Fruit fly (Drosophila melanogaster): ENCODE measurements around the gene CG42556.

The CG42556 gene

DNA sequence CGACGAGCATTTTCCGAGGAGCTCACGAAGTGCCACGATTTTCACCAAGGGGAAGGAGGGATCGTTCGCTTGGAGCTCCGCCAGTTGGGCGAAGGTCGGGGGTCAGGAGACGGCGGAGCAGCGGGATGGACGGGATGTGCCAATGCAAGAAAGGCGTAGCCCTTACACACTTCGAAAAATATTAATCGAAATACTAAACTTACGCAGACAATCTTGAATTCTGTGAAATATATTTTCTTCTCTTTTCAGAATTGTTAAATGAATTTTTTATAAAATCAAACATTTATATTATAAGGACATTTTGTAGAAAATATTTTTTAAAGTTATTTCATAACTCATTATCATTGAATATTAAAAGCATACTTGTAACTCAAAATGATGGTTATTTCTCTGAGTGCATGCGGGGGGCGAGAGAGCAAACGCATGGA lies 20.8 kb upstream of the CG42556 start (continued):
- TF ChIP-seq CG10959 (GFP tag; IDR thresholded peaks at IDR 0.05) (no peak), tio (GFP tag; optimal IDR thresholded peaks at IDR 0.05) (no peak), fd3F (GFP tag; optimal IDR thresholded peaks at IDR 0.05) (peak; percentile 1), so (GFP tag; IDR thresholded peaks at IDR 0.05) (no peak; the same call in 2 of the 3 replicates), CG17568 (GFP tag; optimal IDR thresholded peaks at IDR 0.05) (no peak), Sox102F (GFP tag; optimal IDR thresholded peaks at IDR 0.05) (peak; percentile 70), rib (GFP tag; IDR thresholded peaks at IDR 0.05) (no peak), wek (GFP tag; optimal IDR thresholded peaks at IDR 0.05) (no peak), cato (GFP tag; optimal IDR thresholded peaks at IDR 0.05; ENCODE audit: borderline replicate concordance) (no peak), CG9215 (GFP tag; IDR thresholded peaks at IDR 0.05) (no peak), CG12104 (GFP tag; optimal IDR thresholded peaks at IDR 0.05) (no peak), Spps (tag; optimal IDR thresholded peaks at IDR 0.05) (no peak), gsb-n (tag; optimal IDR thresholded peaks at IDR 0.05) (peak; percentile 9), Kr (GFP tag; optimal IDR thresholded peaks at IDR 0.05) (no peak), CG13894 (tag; optimal IDR thresholded peaks at IDR 0.05) (no peak), corto (GFP tag; optimal IDR thresholded peaks at IDR 0.05) (no peak), gfzf (GFP tag; optimal IDR thresholded peaks at IDR 0.05) (no peak), CG10462 (GFP tag; optimal IDR thresholded peaks at IDR 0.05) (no peak), dmrt99B (tag; optimal IDR thresholded peaks at IDR 0.05) (peak; percentile 75), Taf1 (GFP tag; IDR thresholded peaks at IDR 0.05) (0 out of 2 replicates have a peak, but pooled peaks have one; percentile 6), fu2 (GFP tag; optimal IDR thresholded peaks at IDR 0.05) (no peak), CG31441 (GFP tag; IDR thresholded peaks at IDR 0.05) (peak; percentile 67), bab2 (GFP tag; optimal IDR thresholded peaks at IDR 0.05) (no peak), toy (GFP tag; IDR thresholded peaks at IDR 0.05) (no peak), CG9817 (tag; optimal IDR thresholded peaks at IDR 0.05) (peak; percentile 38), bsh (GFP tag; optimal IDR thresholded peaks at IDR 0.05) (peak in 1 of 2 experiments; percentile 51), maf-S (GFP tag; optimal IDR thresholded peaks at IDR 0.05) (no peak), CG8924 (tag; optimal IDR thresholded peaks at IDR 0.05) (no peak), CG11456 (GFP tag; IDR thresholded peaks at IDR 0.05) (peak; percentile 58; the same call in 1 of the 3 replicates), sc (optimal IDR thresholded peaks at IDR 0.05) (no peak), sc (GFP tag; optimal IDR thresholded peaks at IDR 0.05) (peak; percentile 20), CG18764 (GFP tag; optimal IDR thresholded peaks at IDR 0.05) (no peak), bcd (GFP tag; optimal IDR thresholded peaks at IDR 0.05) (peak; percentile 61), cg (GFP tag; optimal IDR thresholded peaks at IDR 0.05) (no peak), ewg (GFP tag; optimal IDR thresholded peaks at IDR 0.05) (peak; percentile 8), CG31388 (GFP tag; optimal IDR thresholded peaks at IDR 0.05) (no peak), croc (GFP tag; conservative IDR thresholded peaks at IDR 0.05) (peak; percentile 43; the same call in 2 of the 3 replicates), Nf-YC (tag; optimal IDR thresholded peaks at IDR 0.05) (peak; percentile 60), CG13287 (GFP tag; IDR thresholded peaks at IDR 0.05; ENCODE audit: partially characterized antibody) (no peak), CG12659 (GFP tag; optimal IDR thresholded peaks at IDR 0.05) (peak; percentile 57), bowl (GFP tag; IDR thresholded peaks at IDR 0.05) (no peak), CG6689 (GFP tag; IDR thresholded peaks at IDR 0.05) (peak; percentile 40), CG7357 (GFP tag; IDR thresholded peaks at IDR 0.05) (peak; percentile 52; the same call in 1 of the 3 replicates), CG11695 (GFP tag; IDR thresholded peaks at IDR 0.05) (peak; percentile 44; the same call in 2 of the 3 replicates), CG15269 (tag; optimal IDR thresholded peaks at IDR 0.05) (peak; percentile 66), Abd-B (GFP tag; optimal IDR thresholded peaks at IDR 0.05) (peak; percentile 46), Vsx1 (GFP tag; optimal IDR thresholded peaks at IDR 0.05) (peak; percentile 29), CoRest (tag; optimal IDR thresholded peaks at IDR 0.05) (peak; percentile 67), CG3407 (GFP tag; optimal IDR thresholded peaks at IDR 0.05) (peak; percentile 16), odd (GFP tag; optimal IDR thresholded peaks at IDR 0.05) (peak; percentile 24), chn (GFP tag; optimal IDR thresholded peaks at IDR 0.05) (no peak)
